Worm (Caenorhabditis elegans): ENCODE measurements around the gene arx-3.

The arx-3 gene

DNA sequence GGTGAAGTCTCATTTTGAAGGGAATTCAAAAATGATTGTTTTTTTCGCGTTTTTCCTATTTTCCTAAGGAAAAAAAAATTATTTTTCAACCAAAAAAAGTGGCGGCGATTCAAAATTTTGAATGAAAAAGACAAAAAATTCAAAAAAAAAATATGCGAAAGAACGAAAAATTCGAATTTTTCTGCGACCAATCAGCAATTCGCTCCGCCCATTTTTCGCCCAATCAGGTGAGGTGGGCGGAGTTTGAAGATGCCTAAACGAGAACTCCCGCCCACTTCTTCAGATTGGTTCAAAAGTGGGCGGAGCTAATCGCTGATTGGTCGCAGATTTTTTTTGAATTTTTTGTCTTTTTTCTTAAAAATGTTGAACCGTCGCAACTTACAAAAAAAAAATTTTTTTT is 5.7 kb upstream of the arx-3 start:
- TF ChIP-seq che-1 (tag; optimal IDR thresholded peaks at IDR 0.05) (no peak), nfya-1 (tag; optimal IDR thresholded peaks at IDR 0.05) (peak; percentile 67)

DNA sequence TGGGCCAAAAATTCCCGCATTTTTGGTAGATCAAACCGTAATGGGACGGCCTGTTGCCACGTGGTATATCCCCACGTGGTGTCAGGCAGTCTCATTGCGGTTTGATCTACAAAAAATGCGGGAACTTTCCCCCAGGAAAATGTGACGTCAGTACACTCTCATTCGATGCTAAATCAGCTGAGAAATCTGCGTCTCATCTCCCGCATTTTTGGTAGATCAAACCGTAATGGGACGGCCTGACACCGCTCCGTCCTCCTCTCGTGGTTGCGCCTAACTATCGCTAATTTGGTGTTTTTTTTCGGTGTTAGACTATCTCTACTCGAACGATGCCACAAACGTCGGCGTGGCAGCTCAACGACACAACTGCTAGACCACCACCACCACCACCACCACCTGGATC is 3.2 kb upstream of the arx-3 start, which contains the start of gene zyg-8:
zyg-8 (plus strand) TSS at position 301 of the 400 bp plus-strand sequence.
- TF ChIP-seq unc-3 (GFP tag; conservative IDR thresholded peaks at IDR 0.05): no peak
- no peak for TF ChIP-seq unc-3 (tag; optimal IDR thresholded peaks at IDR 0.05)
- no peak for TF ChIP-seq elt-2 (tag; optimal IDR thresholded peaks at IDR 0.05)
- TF ChIP-seq tbx-7 (tag; optimal IDR thresholded peaks at IDR 0.05): no peak
- no peak for TF ChIP-seq dve-1 (tag; optimal IDR thresholded peaks at IDR 0.05)
- TF ChIP-seq hlh-8 (tag; optimal IDR thresholded peaks at IDR 0.05): no peak
- no peak for TF ChIP-seq ttx-3 (tag; optimal IDR thresholded peaks at IDR 0.05)
- no peak for TF ChIP-seq unc-42 (tag; optimal IDR thresholded peaks at IDR 0.05)
- TF ChIP-seq ceh-48 (tag; optimal IDR thresholded peaks at IDR 0.05): no peak
- TF ChIP-seq fax-1 (tag; optimal IDR thresholded peaks at IDR 0.05): no peak
- TF ChIP-seq dmd-4 (tag; optimal IDR thresholded peaks at IDR 0.05; ENCODE audit: borderline replicate concordance): no peak
- TF ChIP-seq fkh-10 (GFP tag; optimal IDR thresholded peaks at IDR 0.05): no peak
- no peak for TF ChIP-seq ref-2 (tag; optimal IDR thresholded peaks at IDR 0.05)
- TF ChIP-seq sox-4 (tag; optimal IDR thresholded peaks at IDR 0.05): no peak
- no peak for TF ChIP-seq pax-1 (tag; optimal IDR thresholded peaks at IDR 0.05)
- TF ChIP-seq pha-4 (tag; optimal IDR thresholded peaks at IDR 0.05): no peak
- TF ChIP-seq pqm-1 (tag; optimal IDR thresholded peaks at IDR 0.05): no peak
- TF ChIP-seq elt-4 (tag; optimal IDR thresholded peaks at IDR 0.05): no peak
- no peak for TF ChIP-seq nhr-11 (tag; optimal IDR thresholded peaks at IDR 0.05)
- TF ChIP-seq nhr-232 (tag; optimal IDR thresholded peaks at IDR 0.05): no peak
- no peak for TF ChIP-seq C38D4.7 (GFP tag; optimal IDR thresholded peaks at IDR 0.05)

DNA sequence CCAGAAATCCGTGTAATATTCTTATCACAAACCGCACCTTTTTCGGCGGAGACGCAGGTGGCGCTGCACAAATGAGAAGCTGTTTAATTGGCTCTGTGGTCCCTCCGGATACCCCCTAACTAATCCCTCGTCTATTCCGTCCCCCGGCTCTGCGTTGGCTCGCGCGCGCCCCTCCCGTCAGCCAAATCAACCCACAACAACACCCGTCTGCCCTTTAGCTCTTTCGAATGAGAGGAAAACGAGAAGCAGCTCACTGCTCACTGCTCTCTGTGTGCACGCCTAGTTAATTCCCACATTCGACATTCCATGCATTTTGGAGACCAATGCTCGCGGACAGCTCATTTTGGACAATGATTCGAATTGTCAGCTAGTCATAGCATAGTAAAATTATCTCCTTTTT is 1.8 kb upstream of the arx-3 start:
- TF ChIP-seq unc-42 (tag; optimal IDR thresholded peaks at IDR 0.05) (peak; percentile 57), ceh-14 (tag; optimal IDR thresholded peaks at IDR 0.05) (peak; percentile 53), hlh-8 (tag; optimal IDR thresholded peaks at IDR 0.05) (no peak), tbx-2 (tag; optimal IDR thresholded peaks at IDR 0.05) (peak; percentile 1)

DNA sequence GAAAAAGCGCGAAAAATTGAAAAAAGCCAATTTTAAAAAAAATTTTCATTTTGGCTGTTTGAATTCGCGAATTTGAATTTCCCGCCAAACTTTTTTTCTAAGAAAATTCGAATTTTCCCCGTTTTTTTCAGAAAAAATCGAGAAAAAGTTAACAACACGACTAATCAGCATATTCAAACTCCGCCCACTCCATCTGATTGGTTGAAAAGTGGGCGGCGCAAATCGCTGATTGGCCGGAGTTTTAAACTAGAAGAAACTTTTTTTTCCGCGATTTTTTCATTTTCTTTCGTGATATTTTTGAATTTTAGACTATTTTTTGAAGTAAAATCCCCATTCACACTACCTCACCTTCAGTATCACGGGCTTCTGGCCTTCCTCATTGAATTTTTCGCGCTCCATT is 1.3 kb upstream of the arx-3 start:
- TF ChIP-seq pqm-1 (tag; optimal IDR thresholded peaks at IDR 0.05): no peak
- TF ChIP-seq nfya-1 (tag; optimal IDR thresholded peaks at IDR 0.05): peak; percentile 89
- no peak for TF ChIP-seq C38D4.7 (GFP tag; optimal IDR thresholded peaks at IDR 0.05)
- TF ChIP-seq ceh-24 (tag; optimal IDR thresholded peaks at IDR 0.05): no peak
- TF ChIP-seq dmd-4 (tag; optimal IDR thresholded peaks at IDR 0.05; ENCODE audit: borderline replicate concordance): no peak
- no peak for TF ChIP-seq ttx-3 (tag; optimal IDR thresholded peaks at IDR 0.05)
- no peak for TF ChIP-seq ahr-1 (tag; optimal IDR thresholded peaks at IDR 0.05)
- no peak for TF ChIP-seq odd-2 (tag; optimal IDR thresholded peaks at IDR 0.05)

DNA sequence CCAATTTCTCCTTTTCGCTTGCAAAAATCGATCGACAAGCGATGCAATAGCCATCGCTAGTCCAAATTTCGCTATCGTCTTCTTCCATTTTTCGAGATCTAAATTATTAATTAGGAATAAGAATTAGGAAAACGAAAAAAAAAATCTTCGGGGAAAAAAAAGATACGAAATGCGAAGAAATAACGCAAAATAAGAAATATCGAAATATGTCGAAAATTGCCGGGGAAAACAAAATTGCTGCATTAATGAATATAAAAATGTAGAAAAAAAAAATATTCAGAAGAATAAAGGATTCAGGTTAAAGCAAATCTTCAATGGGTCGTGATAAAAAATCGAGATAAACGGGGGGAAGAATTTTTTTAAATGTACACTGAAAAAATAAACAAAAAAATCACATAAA is 6.1 kb downstream of the arx-3 start, which contains the start of gene Y79H2A.3:
Y79H2A.3 (minus strand) TSS at position 101 of the 400 bp plus-strand sequence.
- no peak for TF ChIP-seq elt-2 (tag; optimal IDR thresholded peaks at IDR 0.05)
- no peak for TF ChIP-seq sox-2 (GFP tag; IDR thresholded peaks at IDR 0.05)
- no peak for TF ChIP-seq fkh-10 (GFP tag; optimal IDR thresholded peaks at IDR 0.05)
- no peak for TF ChIP-seq hlh-13 (GFP tag; optimal IDR thresholded peaks at IDR 0.05)
- TF ChIP-seq odd-2 (tag; optimal IDR thresholded peaks at IDR 0.05): no peak
- TF ChIP-seq hlh-6 (tag; optimal IDR thresholded peaks at IDR 0.05): no peak
- no peak for TF ChIP-seq K09A11.1 (tag; optimal IDR thresholded peaks at IDR 0.05; ENCODE audit: insufficient read depth)
- TF ChIP-seq fkh-6 (tag; optimal IDR thresholded peaks at IDR 0.05): no peak
- no peak for TF ChIP-seq syd-9 (tag; optimal IDR thresholded peaks at IDR 0.05)
- TF ChIP-seq hlh-30 (tag; optimal IDR thresholded peaks at IDR 0.05; ENCODE audit: insufficient read depth): no peak
- TF ChIP-seq pat-9 (tag; optimal IDR thresholded peaks at IDR 0.05): no peak
- no peak for TF ChIP-seq elt-4 (tag; optimal IDR thresholded peaks at IDR 0.05)
- TF ChIP-seq ceh-34 (tag; optimal IDR thresholded peaks at IDR 0.05): no peak
- no peak for TF ChIP-seq sdc-2 (tag; optimal IDR thresholded peaks at IDR 0.05)
- TF ChIP-seq mec-3 (tag; optimal IDR thresholded peaks at IDR 0.05; ENCODE audit: borderline replicate concordance): no peak
- TF ChIP-seq pha-2 (tag; optimal IDR thresholded peaks at IDR 0.05): no peak

Data from whole organism, late embryonic.